Worm (Caenorhabditis elegans) whole organism, early embryonic: ENCODE measurements around the gene vwa-8.

Source experiments
- B0310.2 ChIP-seq: sonication (generic microtip); optimal IDR thresholded peaks from 2 replicates; lab custom pipeline; 2016; ENCODE audit warnings: mild to moderate bottlenecking, missing genetic modification characterization, missing compliant biosample characterization
- F13C5.2 ChIP-seq: sonication (generic microtip); optimal IDR thresholded peaks from 2 replicates; lab custom pipeline; 2017; ENCODE audit warnings: mild to moderate bottlenecking, missing genetic modification characterization, inconsistent platforms, missing compliant biosample characterization
- aly-1 ChIP-seq: sonication (generic microtip); optimal IDR thresholded peaks from 2 replicates; lab custom pipeline; 2016; ENCODE audit warnings: missing genetic modification characterization, missing compliant biosample characterization
- ama-1 ChIP-seq: fragments of 150-350 bp; optimal IDR thresholded peaks from 2 replicates; lab custom pipeline; 2014
- ceh-13 ChIP-seq: fragments of 200-800 bp; sonication (Bioruptor generic); optimal IDR thresholded peaks from 2 replicates; lab custom pipeline; 2018; ENCODE audit warnings: mild to moderate bottlenecking, missing genetic modification characterization, missing compliant biosample characterization
- ceh-36 ChIP-seq: sonication (generic microtip); optimal IDR thresholded peaks from 2 replicates; lab custom pipeline; 2016; ENCODE audit warnings: missing genetic modification characterization, inconsistent platforms, missing compliant biosample characterization
- ets-7 ChIP-seq: sonication (generic microtip); optimal IDR thresholded peaks from 2 replicates; lab custom pipeline; 2016; ENCODE audit warnings: missing genotype, missing genetic modification characterization, missing compliant biosample characterization
- flt-1 ChIP-seq: fragments of 200-800 bp; sonication (Bioruptor generic); IDR thresholded peaks from 2 replicates; pipeline ENCODE4 v1.3.6; 2022; ENCODE audit warnings: missing genetic modification characterization, missing compliant biosample characterization
- hmbx-1 ChIP-seq: sonication (generic microtip); optimal IDR thresholded peaks from 2 replicates; lab custom pipeline; 2016; ENCODE audit warnings: mild to moderate bottlenecking, missing genetic modification characterization, missing compliant biosample characterization
- hmg-4 ChIP-seq: fragments of 200-800 bp; sonication (Bioruptor generic); optimal IDR thresholded peaks from 2 replicates; lab custom pipeline; 2018; ENCODE audit warnings: mild to moderate bottlenecking, missing genetic modification characterization, missing compliant biosample characterization
- hnd-1 ChIP-seq: sonication (generic microtip); optimal IDR thresholded peaks from 2 replicates; lab custom pipeline; 2016; ENCODE audit warnings: missing genetic modification characterization, missing compliant biosample characterization
- pes-1 ChIP-seq: fragments of 200-800 bp; sonication (Bioruptor generic); IDR thresholded peaks from 2 replicates; pipeline ENCODE4 v1.3.6; 2022; ENCODE audit warnings: missing genetic modification reagents, missing genetic modification characterization, missing compliant biosample characterization
- scrt-1 ChIP-seq: fragments of 200-800 bp; sonication (Bioruptor generic); IDR thresholded peaks from 2 replicates; pipeline ENCODE4 v1.3.6; 2022; ENCODE audit warnings: missing genetic modification characterization, missing compliant biosample characterization
- sea-1 ChIP-seq: fragments of 200-800 bp; sonication (Bioruptor generic); conservative IDR thresholded peaks from 2 replicates; pipeline ENCODE4 v1.3.6; 2022; ENCODE audit warnings: missing genetic modification characterization, missing compliant biosample characterization
- tbx-11 ChIP-seq: fragments of 200-800 bp; sonication (Bioruptor generic); IDR thresholded peaks from 2 replicates; pipeline ENCODE4 v1.3.6; 2022; ENCODE audit warnings: missing genetic modification characterization, missing compliant biosample characterization
- tbx-37 ChIP-seq: fragments of 200-800 bp; sonication (Bioruptor generic); conservative IDR thresholded peaks from 2 replicates; pipeline ENCODE4 v1.3.6; 2022; ENCODE audit warnings: missing genetic modification reagents, missing genetic modification characterization, missing compliant biosample characterization
- tra-4 ChIP-seq: sonication (generic microtip); optimal IDR thresholded peaks from 2 replicates; lab custom pipeline; 2017; ENCODE audit warnings: missing genetic modification characterization, missing compliant biosample characterization

vwa-8 gene

DNA sequence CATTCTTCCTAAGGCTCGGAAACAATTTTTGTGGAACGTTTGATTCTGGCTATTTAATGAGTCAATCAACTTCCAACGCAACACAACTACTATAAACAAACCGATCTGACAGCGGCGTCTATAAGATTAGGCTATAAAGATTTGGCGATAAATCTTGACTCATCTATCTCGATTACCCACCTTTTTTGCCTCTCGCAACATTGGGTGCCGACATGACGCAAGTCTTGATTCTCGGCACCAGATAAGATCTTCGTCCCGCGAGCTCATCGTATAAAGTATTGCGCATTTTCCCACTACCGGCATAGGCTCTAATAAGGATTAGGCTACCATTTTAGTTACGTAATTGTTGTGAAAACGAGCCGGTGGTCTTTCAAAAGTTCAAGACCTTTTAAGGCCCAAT lies 20.6 kb downstream of the vwa-8 start:
- no peak for TF ChIP-seq tra-4 (tag; lab: Kevin White, UChicago)
- no peak for TF ChIP-seq hmbx-1 (tag; lab: Kevin White, UChicago)
- TF ChIP-seq ama-1 (lab: Kevin White, UChicago): no peak
- TF ChIP-seq pes-1: no peak
- no peak for TF ChIP-seq B0310.2 (tag; lab: Kevin White, UChicago)
- no peak for TF ChIP-seq aly-1 (tag; lab: Kevin White, UChicago)
- TF ChIP-seq F13C5.2 (tag; lab: Kevin White, UChicago): no peak
- TF ChIP-seq ceh-13 (GFP tag; lab: Kevin White, UChicago): no peak
- no peak for TF ChIP-seq tbx-37
- TF ChIP-seq ceh-36 (tag; lab: Kevin White, UChicago): no peak
- no peak for TF ChIP-seq hmg-4 (GFP tag; lab: Kevin White, UChicago)
- no peak for TF ChIP-seq scrt-1 (GFP tag; lab: Robert Waterston, UW)
- TF ChIP-seq flt-1: no peak
- TF ChIP-seq hnd-1: no peak

- TF ChIP-seq ama-1 (lab: Kevin White, UChicago): no peak
- no peak for TF ChIP-seq hmg-4 (GFP tag; lab: Kevin White, UChicago)
- TF ChIP-seq tra-4 (tag; lab: Kevin White, UChicago): no peak
- TF ChIP-seq hmbx-1 (tag; lab: Kevin White, UChicago): no peak
- TF ChIP-seq tbx-37: no peak
- no peak for TF ChIP-seq hnd-1
- no peak for TF ChIP-seq sea-1 (GFP tag; lab: Robert Waterston, UW)
- TF ChIP-seq flt-1: no peak
Measured at ce11 chrX:13014341-13014740, 23.1 kb downstream of the vwa-8 start.

ce11 chrX:13016290-13016689 lies 25.0 kb downstream of the vwa-8 start:
- TF ChIP-seq sea-1 (GFP tag; lab: Robert Waterston, UW): no peak
- TF ChIP-seq B0310.2 (tag; lab: Kevin White, UChicago): no peak
- TF ChIP-seq ets-7: no peak
- TF ChIP-seq hnd-1: no peak
- TF ChIP-seq aly-1 (tag; lab: Kevin White, UChicago): no peak
- no peak for TF ChIP-seq F13C5.2 (tag; lab: Kevin White, UChicago)
- no peak for TF ChIP-seq tbx-11
- no peak for TF ChIP-seq ama-1 (lab: Kevin White, UChicago)

ce11 chrX:13021446-13021845 lies 30.2 kb downstream of the vwa-8 start:
- TF ChIP-seq sea-1 (GFP tag; lab: Robert Waterston, UW) (no peak), hmbx-1 (tag; lab: Kevin White, UChicago) (no peak), tbx-37 (no peak), tra-4 (tag; lab: Kevin White, UChicago) (no peak), ama-1 (lab: Kevin White, UChicago) (no peak)

- no peak for TF ChIP-seq pes-1
- no peak for TF ChIP-seq ets-7
- TF ChIP-seq sea-1 (GFP tag; lab: Robert Waterston, UW): no peak
- TF ChIP-seq ceh-13 (GFP tag; lab: Kevin White, UChicago): no peak
Measured at ce11 chrX:13032610-13033009, 41.3 kb downstream of the vwa-8 start, which contains the start of gene npr-10. TSS of gene npr-10 (minus strand) at chrX:13032710.

- TF ChIP-seq ceh-36 (tag; lab: Kevin White, UChicago) (no peak), tbx-11 (no peak), flt-1 (no peak), pes-1 (no peak), scrt-1 (GFP tag; lab: Robert Waterston, UW) (no peak), aly-1 (tag; lab: Kevin White, UChicago) (no peak), ama-1 (lab: Kevin White, UChicago) (no peak), hmbx-1 (tag; lab: Kevin White, UChicago) (no peak), sea-1 (GFP tag; lab: Robert Waterston, UW) (no peak), hnd-1 (no peak), ceh-13 (GFP tag; lab: Kevin White, UChicago) (no peak), hmg-4 (GFP tag; lab: Kevin White, UChicago) (no peak), B0310.2 (tag; lab: Kevin White, UChicago) (no peak)
Measured at ce11 chrX:13033850-13034249, 42.6 kb downstream of the vwa-8 start.

DNA sequence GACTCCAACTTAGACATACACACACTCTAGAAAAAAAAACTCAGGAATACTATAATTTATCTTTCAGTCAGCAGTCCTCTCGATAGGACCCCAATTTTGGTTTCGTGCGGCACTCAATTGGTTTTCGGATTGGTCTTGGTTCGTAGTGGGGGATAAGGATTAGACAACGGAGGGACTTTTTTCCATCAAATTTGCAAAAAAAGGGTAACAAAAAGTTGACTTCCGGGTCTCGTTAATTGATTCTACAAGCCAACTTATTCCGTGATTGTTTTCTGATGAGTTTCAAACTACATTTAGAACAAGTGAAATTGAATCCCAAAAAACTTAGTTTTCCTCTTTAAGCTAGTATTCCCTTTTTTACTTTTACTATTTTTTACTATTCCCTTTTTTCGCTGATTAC lies 43.1 kb downstream of the vwa-8 start:
- TF ChIP-seq B0310.2 (tag; lab: Kevin White, UChicago): no peak
- TF ChIP-seq tbx-37: no peak
- TF ChIP-seq sea-1 (GFP tag; lab: Robert Waterston, UW): no peak
- TF ChIP-seq ets-7: no peak
- no peak for TF ChIP-seq F13C5.2 (tag; lab: Kevin White, UChicago)
- no peak for TF ChIP-seq hnd-1
- no peak for TF ChIP-seq tra-4 (tag; lab: Kevin White, UChicago)

DNA sequence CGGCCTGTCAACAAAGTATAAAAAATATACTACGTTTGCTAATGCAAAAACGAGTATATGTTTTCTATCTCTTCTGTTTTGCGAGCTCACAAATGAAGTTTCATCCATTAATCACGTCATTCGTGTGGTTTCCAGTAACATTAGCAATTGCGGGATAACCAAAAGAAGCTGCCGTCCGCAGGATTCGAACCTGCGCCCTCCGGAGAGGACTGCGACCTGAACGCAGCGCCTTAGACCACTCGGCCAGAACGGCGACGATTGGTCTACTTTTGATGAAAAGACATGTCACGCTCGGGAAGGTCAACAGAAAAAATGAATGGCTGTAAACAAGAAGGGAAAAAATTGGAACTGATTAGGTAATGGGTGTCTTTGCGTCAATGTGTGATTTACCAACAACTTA lies 47.5 kb downstream of the vwa-8 start:
- TF ChIP-seq tbx-11 (no peak), B0310.2 (tag; lab: Kevin White, UChicago) (no peak), aly-1 (tag; lab: Kevin White, UChicago) (no peak), scrt-1 (GFP tag; lab: Robert Waterston, UW) (no peak), hnd-1 (no peak), F13C5.2 (tag; lab: Kevin White, UChicago) (no peak), flt-1 (no peak), ceh-13 (GFP tag; lab: Kevin White, UChicago) (no peak), sea-1 (GFP tag; lab: Robert Waterston, UW) (no peak), ceh-36 (tag; lab: Kevin White, UChicago) (no peak), tra-4 (tag; lab: Kevin White, UChicago) (no peak), pes-1 (no peak), hmbx-1 (tag; lab: Kevin White, UChicago) (no peak), ets-7 (no peak), ama-1 (lab: Kevin White, UChicago) (no peak), tbx-37 (no peak)
